Fruit fly (Drosophila melanogaster): ENCODE results near the gene Myo31DF.

Myo31DF gene

dm6 chr2L:10516470-10517048 lies 10.0 kb upstream of the Myo31DF start:
- no peak for TF ChIP-seq CG10348 (GFP tag; IDR thresholded peaks at IDR 0.05)
- peak; percentile 24 for TF ChIP-seq CG13204 (GFP tag; optimal IDR thresholded peaks at IDR 0.05)
- peak; percentile 14 for TF ChIP-seq Pif1A (GFP tag; optimal IDR thresholded peaks at IDR 0.05)
- TF ChIP-seq CG14655 (GFP tag; optimal IDR thresholded peaks at IDR 0.05) = no peak
- TF ChIP-seq CG17806 (tag; optimal IDR thresholded peaks at IDR 0.05) = no peak
- no peak; the same call in 2 of the 3 replicates for TF ChIP-seq CG4496 (GFP tag; IDR thresholded peaks at IDR 0.05)
- TF ChIP-seq CG8301 (tag; optimal IDR thresholded peaks at IDR 0.05) = peak; percentile 14
- TF ChIP-seq CG34367 (tag; optimal IDR thresholded peaks at IDR 0.05) = no peak
- peak; percentile 54 for TF ChIP-seq Pif1B (GFP tag; optimal IDR thresholded peaks at IDR 0.05)
- TF ChIP-seq CG9948 (tag; optimal IDR thresholded peaks at IDR 0.05) = no peak
- peak; percentile 16; the same call in 1 of the 2 replicates for TF ChIP-seq CG12605 (GFP tag; IDR thresholded peaks at IDR 0.05)
- no peak for TF ChIP-seq CG8159 (tag; optimal IDR thresholded peaks at IDR 0.05)
- no peak for TF ChIP-seq CG15710 (tag; optimal IDR thresholded peaks at IDR 0.05)
- peak; percentile 71 for TF ChIP-seq EcR (GFP tag; optimal IDR thresholded peaks at IDR 0.05)
- peak; percentile 46; the same call in 1 of the 3 replicates for TF ChIP-seq fd96Ca (GFP tag; IDR thresholded peaks at IDR 0.05)
- TF ChIP-seq Ets98B (GFP tag; IDR thresholded peaks at IDR 0.05) = peak; percentile 59; the same call in 1 of the 2 replicates
- TF ChIP-seq rn (GFP tag; IDR thresholded peaks at IDR 0.05) = 0 out of 2 replicates have a peak, but pooled peaks have one; percentile 5
- TF ChIP-seq Snoo (tag; optimal IDR thresholded peaks at IDR 0.05) = no peak
- TF ChIP-seq D1 (tag; optimal IDR thresholded peaks at IDR 0.05) = no peak
- TF ChIP-seq CG32121 (GFP tag; IDR thresholded peaks at IDR 0.05) = peak; percentile 52; the same call in 1 of the 2 replicates
- TF ChIP-seq gl (tag; optimal IDR thresholded peaks at IDR 0.05) = peak; percentile 27

- no peak for TF ChIP-seq CG13204 (GFP tag; optimal IDR thresholded peaks at IDR 0.05)
- TF ChIP-seq EcR (GFP tag; optimal IDR thresholded peaks at IDR 0.05) = no peak
- TF ChIP-seq rn (GFP tag; IDR thresholded peaks at IDR 0.05) = no peak
- no peak for TF ChIP-seq CG9948 (tag; optimal IDR thresholded peaks at IDR 0.05)
- no peak for TF ChIP-seq Snoo (tag; optimal IDR thresholded peaks at IDR 0.05)
- TF ChIP-seq CG8159 (tag; optimal IDR thresholded peaks at IDR 0.05) = no peak
Observed at dm6 chr2L:10515553-10516174, 9.1 kb upstream of the Myo31DF start.

DNA sequence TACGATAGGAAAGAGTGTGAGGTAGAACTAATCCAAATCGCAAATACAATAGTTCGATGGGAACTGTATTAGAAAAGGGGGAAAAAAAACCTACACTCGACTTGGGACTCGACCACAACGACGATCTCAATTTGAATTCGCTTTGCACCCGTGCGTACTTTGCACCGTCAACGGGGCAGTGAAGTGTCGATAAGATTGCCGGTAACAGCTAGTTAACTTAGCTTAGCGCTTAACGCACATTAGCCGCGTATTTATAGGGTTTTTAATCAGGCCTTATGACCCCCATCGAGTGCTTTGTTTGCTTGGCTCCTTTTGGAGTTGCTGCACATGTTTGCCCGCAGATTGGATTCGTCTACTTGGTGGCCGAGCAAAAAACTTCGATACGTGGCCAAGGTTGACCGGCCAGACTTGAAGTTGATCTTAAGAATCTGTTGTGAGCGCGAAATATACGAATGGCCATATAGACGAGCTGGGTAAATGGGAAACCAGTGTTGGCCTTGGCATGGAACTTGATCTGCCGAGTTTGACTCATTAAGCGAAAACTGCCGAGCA lies 8.1 kb upstream of the Myo31DF start:
- TF ChIP-seq CG4496 (GFP tag; IDR thresholded peaks at IDR 0.05) (peak; percentile 44; the same call in 1 of the 3 replicates), Snoo (tag; optimal IDR thresholded peaks at IDR 0.05) (no peak), EcR (GFP tag; optimal IDR thresholded peaks at IDR 0.05) (peak; percentile 81), Ets98B (GFP tag; IDR thresholded peaks at IDR 0.05) (0 out of 2 replicates have a peak, but pooled peaks have one; percentile 11)

- TF ChIP-seq Pif1A (GFP tag; optimal IDR thresholded peaks at IDR 0.05) = no peak
- peak; percentile 52 for TF ChIP-seq EcR (GFP tag; optimal IDR thresholded peaks at IDR 0.05)
- TF ChIP-seq CG4496 (GFP tag; IDR thresholded peaks at IDR 0.05) = 0 out of 3 replicates have a peak, but pooled peaks have one; percentile 10
- no peak for TF ChIP-seq CG9948 (tag; optimal IDR thresholded peaks at IDR 0.05)
- TF ChIP-seq CG10348 (GFP tag; IDR thresholded peaks at IDR 0.05) = no peak
- TF ChIP-seq fd96Ca (GFP tag; IDR thresholded peaks at IDR 0.05) = no peak
- TF ChIP-seq CG32121 (GFP tag; IDR thresholded peaks at IDR 0.05) = no peak
- no peak for TF ChIP-seq CG13204 (GFP tag; optimal IDR thresholded peaks at IDR 0.05)
- TF ChIP-seq gl (tag; optimal IDR thresholded peaks at IDR 0.05) = no peak
- TF ChIP-seq CG15710 (tag; optimal IDR thresholded peaks at IDR 0.05) = no peak
- TF ChIP-seq CG8159 (tag; optimal IDR thresholded peaks at IDR 0.05) = no peak
- no peak for TF ChIP-seq CG34367 (tag; optimal IDR thresholded peaks at IDR 0.05)
Observed at dm6 chr2L:10513837-10514499, 7.4 kb upstream of the Myo31DF start.

DNA sequence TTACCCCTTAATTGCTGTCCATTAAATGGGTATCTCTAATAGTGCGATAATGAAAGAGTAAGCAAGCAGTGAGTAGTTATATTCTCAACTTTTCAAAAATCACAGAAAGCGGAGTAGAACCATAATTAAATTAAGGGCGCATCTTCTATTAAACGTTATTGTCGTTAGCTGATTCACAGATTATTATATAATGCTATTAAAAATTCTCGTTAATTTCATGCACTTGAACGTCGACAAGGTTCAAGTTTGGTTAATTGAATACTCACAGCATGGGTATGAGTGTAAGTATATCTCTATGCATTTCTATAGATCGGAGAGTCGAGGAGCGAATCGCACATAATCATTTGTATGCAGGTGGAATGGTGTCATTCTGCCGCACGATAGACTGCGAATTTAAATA lies 4.3 kb upstream of the Myo31DF start:
- no peak for TF ChIP-seq CG9948 (tag; optimal IDR thresholded peaks at IDR 0.05)
- TF ChIP-seq CG32121 (GFP tag; IDR thresholded peaks at IDR 0.05) = no peak
- no peak for TF ChIP-seq CG13204 (GFP tag; optimal IDR thresholded peaks at IDR 0.05)
- no peak for TF ChIP-seq CG14655 (GFP tag; optimal IDR thresholded peaks at IDR 0.05)
- TF ChIP-seq CG12605 (GFP tag; IDR thresholded peaks at IDR 0.05) = no peak
- TF ChIP-seq Pif1B (GFP tag; optimal IDR thresholded peaks at IDR 0.05) = no peak
- no peak for TF ChIP-seq D1 (tag; optimal IDR thresholded peaks at IDR 0.05)
- no peak for TF ChIP-seq gl (tag; optimal IDR thresholded peaks at IDR 0.05)
- TF ChIP-seq CG10348 (GFP tag; IDR thresholded peaks at IDR 0.05) = no peak
- no peak for TF ChIP-seq CG17806 (tag; optimal IDR thresholded peaks at IDR 0.05)
- TF ChIP-seq CG4496 (GFP tag; IDR thresholded peaks at IDR 0.05) = no peak
- no peak for TF ChIP-seq CG15710 (tag; optimal IDR thresholded peaks at IDR 0.05)
- no peak for TF ChIP-seq EcR (GFP tag; optimal IDR thresholded peaks at IDR 0.05)
- TF ChIP-seq Ets98B (GFP tag; IDR thresholded peaks at IDR 0.05) = no peak
- TF ChIP-seq Snoo (tag; optimal IDR thresholded peaks at IDR 0.05) = no peak
- TF ChIP-seq rn (GFP tag; IDR thresholded peaks at IDR 0.05) = no peak
- TF ChIP-seq CG8159 (tag; optimal IDR thresholded peaks at IDR 0.05) = no peak
